Fruit fly (Drosophila melanogaster) S2 (cell line): ENCODE results near the gene CG32537.

Source experiments
- CG8478 ChIP-seq: fragments of >200 bp; optimal IDR thresholded peaks from 2 replicates; lab custom pipeline; 2018
- CTCF ChIP-seq, 2 experiments: fragments of >200 bp; optimal IDR thresholded peaks; 2 replicates each; lab custom pipeline; 2018

- no peak for TF ChIP-seq CTCF (optimal IDR thresholded peaks at IDR 0.05; lab: Kevin White, UChicago)
- TF ChIP-seq CG8478 (lab: Kevin White, UChicago): no peak
Measured at dm6 chrX:19315421-19316260, 39.3 kb upstream of the CG32537 start.
